Fruit fly (Drosophila melanogaster): ENCODE results near the gene CG15337.

DNA sequence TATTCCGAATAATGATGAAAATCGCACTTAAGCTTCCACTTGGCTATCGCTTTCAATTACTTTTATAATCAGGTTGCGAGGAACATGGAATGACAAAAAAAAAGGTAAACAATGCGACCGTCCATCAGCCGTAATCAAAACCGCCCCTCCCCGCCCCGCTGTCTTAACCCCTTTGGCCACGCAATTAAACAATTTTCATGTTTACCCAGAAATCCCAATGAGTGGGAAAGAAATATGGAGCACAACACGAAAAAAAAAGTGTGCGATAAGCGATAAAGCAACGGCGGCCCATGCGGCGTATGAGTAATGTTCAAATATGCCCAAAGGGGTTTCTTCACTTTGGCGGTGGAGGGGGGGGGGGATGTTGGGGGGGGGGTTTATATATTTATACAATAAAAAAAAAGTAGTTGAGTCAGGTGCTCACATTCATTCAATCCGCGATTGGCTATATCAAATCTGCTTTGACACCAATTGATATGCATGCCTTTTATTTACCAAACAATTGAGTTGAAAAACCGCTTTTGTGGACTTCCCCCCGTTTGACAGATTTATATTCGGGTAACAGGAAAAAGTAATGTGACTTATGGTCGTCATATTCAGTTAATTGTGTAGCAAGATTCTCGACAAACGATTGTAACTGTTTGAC lies 39.2 kb downstream of the CG15337 start:
- TF ChIP-seq CG8478 (optimal IDR thresholded peaks at IDR 0.05) = no peak
- no peak for TF ChIP-seq CTCF (optimal IDR thresholded peaks at IDR 0.05)
